Fruit fly (Drosophila melanogaster) whole organism, embryonic: Measurements from ENCODE around the gene UGP.
A peak's percentile ranks its signal among the peaks of the same experiment; 100 is the strongest.

Experiments
- B-H1 ChIP-seq: fragments of 200-800 bp; sonication (Bioruptor generic); IDR thresholded peaks from 3 replicates; pipeline ENCODE4 v1.3.6; 2022; ENCODE audit warnings: missing biosample characterization, missing genetic modification characterization
- Bdp1 ChIP-seq: fragments of 200-800 bp; sonication (Bioruptor generic); optimal IDR thresholded peaks from 3 replicates; lab custom pipeline; 2016; ENCODE audit warnings: missing biosample characterization, missing genetic modification characterization
- CG10543 ChIP-seq: fragments of 200-800 bp; sonication (Bioruptor generic); optimal IDR thresholded peaks from 3 replicates; lab custom pipeline; 2017; ENCODE audit warnings: missing biosample characterization, mild to moderate bottlenecking, missing genetic modification characterization, moderate library complexity
- CG12155 ChIP-seq: fragments of 200-800 bp; sonication (Bioruptor generic); optimal IDR thresholded peaks from 3 replicates; lab custom pipeline; 2016; ENCODE audit warnings: missing biosample characterization, missing genetic modification characterization
- CG12391 ChIP-seq: fragments of 200-800 bp; sonication (Bioruptor generic); optimal IDR thresholded peaks from 3 replicates; lab custom pipeline; 2018; ENCODE audit warnings: missing biosample characterization, mild to moderate bottlenecking, missing genetic modification characterization, moderate library complexity
- CG12744 ChIP-seq: fragments of 200-800 bp; sonication (Bioruptor generic); optimal IDR thresholded peaks from 2 replicates; lab custom pipeline; 2016; ENCODE audit warnings: missing biosample characterization, missing genetic modification characterization
- CG15601 ChIP-seq: fragments of 200-800 bp; sonication (Bioruptor generic); optimal IDR thresholded peaks from 3 replicates; lab custom pipeline; 2019; ENCODE audit warnings: missing biosample characterization, mild to moderate bottlenecking, missing genetic modification characterization, moderate library complexity
- CG17829 ChIP-seq: fragments of 200-800 bp; optimal IDR thresholded peaks from 2 replicates; lab custom pipeline; 2019; ENCODE audit warnings: missing biosample characterization, mild to moderate bottlenecking, missing genetic modification characterization, moderate library complexity
- CG33557 ChIP-seq: fragments of 200-800 bp; sonication (Bioruptor generic); optimal IDR thresholded peaks from 2 replicates; lab custom pipeline; 2019; ENCODE audit warnings: missing biosample characterization, mild to moderate bottlenecking, missing genetic modification characterization, moderate library complexity
- CG3407 ChIP-seq: fragments of 200-800 bp; sonication (Bioruptor generic); optimal IDR thresholded peaks from 2 replicates; lab custom pipeline; 2018; ENCODE audit warnings: missing biosample characterization, mild to moderate bottlenecking, missing genetic modification characterization
- CG4820 ChIP-seq: fragments of 200-800 bp; sonication (Bioruptor generic); optimal IDR thresholded peaks from 3 replicates; lab custom pipeline; 2016; ENCODE audit warnings: missing biosample characterization, missing genetic modification characterization
- CG5245 ChIP-seq: fragments of 200-800 bp; sonication (Bioruptor generic); optimal IDR thresholded peaks from 3 replicates; lab custom pipeline; 2016; ENCODE audit warnings: missing biosample characterization, missing genetic modification characterization
- CG6813 ChIP-seq: fragments of 200-800 bp; sonication (Bioruptor generic); optimal IDR thresholded peaks from 2 replicates; lab custom pipeline; 2017; ENCODE audit warnings: missing biosample characterization, missing genetic modification characterization, mild to moderate bottlenecking, moderate library complexity, missing genetic modification reagents
- CG7556 ChIP-seq: fragments of 200-800 bp; sonication (Bioruptor generic); optimal IDR thresholded peaks from 2 replicates; lab custom pipeline; 2017; ENCODE audit warnings: missing biosample characterization, mild to moderate bottlenecking, missing genetic modification characterization
- CG8290 ChIP-seq, 3 experiments: fragments of 200-800 bp; sonication (Bioruptor generic); optimal IDR thresholded peaks; 2 replicates each; lab custom pipeline; 2016 to 2019; ENCODE audit warnings: missing biosample characterization in 3 of 3, missing genetic modification characterization in 3 of 3, mild to moderate bottlenecking in 2 of 3, moderate library complexity in 1 of 3
- CG8944 ChIP-seq: fragments of 200-800 bp; sonication (Bioruptor generic); optimal IDR thresholded peaks from 3 replicates; lab custom pipeline; 2016; ENCODE audit warnings: missing biosample characterization, missing genetic modification characterization
- CG9817 ChIP-seq: fragments of 200-800 bp; sonication (Bioruptor generic); optimal IDR thresholded peaks from 2 replicates; lab custom pipeline; 2018; ENCODE audit warnings: missing biosample characterization, mild to moderate bottlenecking, missing genetic modification characterization, moderate library complexity
- CG9932 ChIP-seq: fragments of 200-800 bp; sonication (Bioruptor generic); IDR thresholded peaks from 2 replicates; pipeline ENCODE4 v1.3.6; 2022; ENCODE audit warnings: missing biosample characterization, missing genetic modification characterization
- Dfd ChIP-seq, 2 experiments: fragments of >200 bp; optimal IDR thresholded peaks; 2 replicates each; lab custom pipeline; 2017; ENCODE audit warnings: missing biosample characterization in 2 of 2, missing genetic modification characterization in 2 of 2
- Fer3 ChIP-seq: fragments of 200-800 bp; sonication (Bioruptor generic); optimal IDR thresholded peaks from 2 replicates; lab custom pipeline; 2018; ENCODE audit warnings: missing biosample characterization, mild to moderate bottlenecking, missing genetic modification characterization, moderate library complexity
- Gsc ChIP-seq: fragments of 200-800 bp; sonication (Bioruptor generic); IDR thresholded peaks from 2 replicates; pipeline ENCODE4 v1.3.6; 2022; ENCODE audit warnings: missing biosample characterization, missing genetic modification characterization
- Hand ChIP-seq: fragments of 200-800 bp; sonication (Bioruptor generic); optimal IDR thresholded peaks from 2 replicates; lab custom pipeline; 2017; ENCODE audit warnings: mild to moderate bottlenecking, missing biosample characterization, missing genetic modification reagents, missing genetic modification characterization
- Hr3 ChIP-seq: fragments of 200-800 bp; sonication (Bioruptor generic); optimal IDR thresholded peaks from 3 replicates; lab custom pipeline; 2016; ENCODE audit warnings: missing biosample characterization, missing genetic modification characterization
- Lim3 ChIP-seq: fragments of 200-800 bp; sonication (Bioruptor generic); IDR thresholded peaks from 2 replicates; pipeline ENCODE4 v1.3.6; 2022; ENCODE audit warnings: missing biosample characterization, missing genetic modification characterization
- MESR4 ChIP-seq: fragments of 200-800 bp; sonication (Bioruptor generic); optimal IDR thresholded peaks from 2 replicates; lab custom pipeline; 2018; ENCODE audit warnings: missing biosample characterization, mild to moderate bottlenecking, missing genetic modification characterization, moderate library complexity
- Mrtf ChIP-seq: fragments of 200-800 bp; sonication (Bioruptor generic); IDR thresholded peaks from 3 replicates; pipeline ENCODE4 v1.3.6; 2022; ENCODE audit warnings: missing biosample characterization, missing genetic modification characterization
- Nf-YB ChIP-seq: fragments of 200-800 bp; sonication (Bioruptor generic); optimal IDR thresholded peaks from 3 replicates; lab custom pipeline; 2019; ENCODE audit warnings: missing biosample characterization, mild to moderate bottlenecking, missing genetic modification characterization, moderate library complexity
- Oaz ChIP-seq: fragments of 200-800 bp; sonication (Bioruptor generic); IDR thresholded peaks from 2 replicates; pipeline ENCODE4 v1.3.6; 2022; ENCODE audit warnings: missing biosample characterization, missing genetic modification characterization
- ara ChIP-seq: fragments of 200-800 bp; sonication (Bioruptor generic); IDR thresholded peaks from 2 replicates; pipeline ENCODE4 v1.3.6; 2022; ENCODE audit warnings: missing biosample characterization, missing genetic modification characterization
- cad ChIP-seq: fragments of >200 bp; optimal IDR thresholded peaks from 2 replicates; lab custom pipeline; 2017; ENCODE audit warnings: missing biosample characterization, missing genetic modification characterization
- cas ChIP-seq: fragments of 200-800 bp; sonication (Bioruptor generic); IDR thresholded peaks from 2 replicates; pipeline ENCODE4 v1.3.6; 2022; ENCODE audit warnings: missing biosample characterization, missing genetic modification characterization
- cg ChIP-seq: fragments of 200-800 bp; sonication (Bioruptor generic); optimal IDR thresholded peaks from 3 replicates; lab custom pipeline; 2019; ENCODE audit warnings: missing biosample characterization, mild to moderate bottlenecking, missing genetic modification characterization, moderate library complexity
- corto ChIP-seq: fragments of 200-800 bp; sonication (Bioruptor generic); optimal IDR thresholded peaks from 2 replicates; lab custom pipeline; 2016; ENCODE audit warnings: missing biosample characterization, mild to moderate bottlenecking, missing genetic modification characterization, moderate library complexity
- dmrt11E ChIP-seq: fragments of 200-800 bp; sonication (Bioruptor generic); optimal IDR thresholded peaks from 3 replicates; lab custom pipeline; 2018; ENCODE audit warnings: missing biosample characterization, mild to moderate bottlenecking, missing genetic modification characterization, moderate library complexity
- dpn ChIP-seq, 2 experiments: fragments of 200-800 bp; sonication (Bioruptor generic); optimal IDR thresholded peaks; 3 replicates each; lab custom pipeline; 2016; ENCODE audit warnings: missing biosample characterization in 2 of 2, missing genetic modification characterization in 2 of 2
- en ChIP-seq: fragments of 200-800 bp; sonication (Bioruptor generic); optimal IDR thresholded peaks from 2 replicates; lab custom pipeline; 2016; ENCODE audit warnings: missing biosample characterization, missing genetic modification characterization
- gem ChIP-seq: fragments of 200-800 bp; sonication (Bioruptor generic); optimal IDR thresholded peaks from 2 replicates; lab custom pipeline; 2019; ENCODE audit warnings: missing biosample characterization, mild to moderate bottlenecking, missing genetic modification characterization, moderate library complexity
- gfzf ChIP-seq: fragments of 200-800 bp; sonication (Bioruptor generic); optimal IDR thresholded peaks from 2 replicates; lab custom pipeline; 2016; ENCODE audit warnings: missing biosample characterization, mild to moderate bottlenecking, missing genetic modification characterization, moderate library complexity
- gro ChIP-seq: fragments of 200-800 bp; sonication (Bioruptor generic); optimal IDR thresholded peaks from 2 replicates; lab custom pipeline; 2016; ENCODE audit warnings: missing biosample characterization, missing genetic modification characterization
- lola ChIP-seq, 3 experiments: fragments of >200 bp in 2 of 3; fragments of 200-800 bp in 1 of 3; sonication (Bioruptor generic) in 1 of 3; optimal IDR thresholded peaks; 2 replicates each; lab custom pipeline; 2017 to 2019; ENCODE audit warnings: missing biosample characterization in 3 of 3, missing genetic modification characterization in 3 of 3, mild to moderate bottlenecking in 1 of 3, moderate library complexity in 1 of 3
- rib ChIP-seq: fragments of 200-800 bp; sonication (Bioruptor generic); IDR thresholded peaks from 2 replicates; pipeline ENCODE4 v1.3.6; 2022; ENCODE audit warnings: missing biosample characterization, missing genetic modification characterization
- sens ChIP-seq: fragments of 200-800 bp; sonication (Bioruptor generic); peaks from one replicate; lab custom pipeline; 2016; ENCODE audit warnings: missing biosample characterization, missing genetic modification characterization
- sna ChIP-seq: fragments of 200-800 bp; sonication (Bioruptor generic); IDR thresholded peaks from 2 replicates; pipeline ENCODE4 v1.3.6; 2022; ENCODE audit warnings: missing biosample characterization, missing genetic modification characterization; ENCODE audit not compliant: partially characterized antibody
- sqz ChIP-seq: fragments of 200-800 bp; sonication (Bioruptor generic); optimal IDR thresholded peaks from 3 replicates; lab custom pipeline; 2018; ENCODE audit warnings: missing biosample characterization, mild to moderate bottlenecking, missing genetic modification characterization
- trem ChIP-seq: fragments of 200-800 bp; optimal IDR thresholded peaks from 3 replicates; lab custom pipeline; 2019; ENCODE audit warnings: missing biosample characterization, mild to moderate bottlenecking, missing genetic modification characterization, moderate library complexity
- tx ChIP-seq: fragments of 200-800 bp; sonication (Bioruptor generic); optimal IDR thresholded peaks from 2 replicates; lab custom pipeline; 2016; ENCODE audit warnings: missing biosample characterization, missing genetic modification characterization
- unc-4 ChIP-seq: fragments of 200-800 bp; sonication (Bioruptor generic); IDR thresholded peaks from 2 replicates; pipeline ENCODE4 v1.3.6; 2022; ENCODE audit warnings: missing biosample characterization, missing genetic modification characterization; ENCODE audit not compliant: partially characterized antibody
- vfl ChIP-seq: fragments of 200-800 bp; sonication (Bioruptor generic); optimal IDR thresholded peaks from 2 replicates; lab custom pipeline; 2016; ENCODE audit warnings: missing biosample characterization, missing genetic modification characterization
- zen2 ChIP-seq: fragments of 200-800 bp; sonication (Bioruptor generic); IDR thresholded peaks from 3 replicates; pipeline ENCODE4 v1.3.6; 2022; ENCODE audit warnings: missing biosample characterization, missing genetic modification characterization; ENCODE audit not compliant: partially characterized antibody
- zfh2 ChIP-seq: fragments of 200-800 bp; sonication (Bioruptor generic); optimal IDR thresholded peaks from 2 replicates; lab custom pipeline; 2016; ENCODE audit warnings: missing biosample characterization, missing genetic modification characterization

Gene UGP

DNA sequence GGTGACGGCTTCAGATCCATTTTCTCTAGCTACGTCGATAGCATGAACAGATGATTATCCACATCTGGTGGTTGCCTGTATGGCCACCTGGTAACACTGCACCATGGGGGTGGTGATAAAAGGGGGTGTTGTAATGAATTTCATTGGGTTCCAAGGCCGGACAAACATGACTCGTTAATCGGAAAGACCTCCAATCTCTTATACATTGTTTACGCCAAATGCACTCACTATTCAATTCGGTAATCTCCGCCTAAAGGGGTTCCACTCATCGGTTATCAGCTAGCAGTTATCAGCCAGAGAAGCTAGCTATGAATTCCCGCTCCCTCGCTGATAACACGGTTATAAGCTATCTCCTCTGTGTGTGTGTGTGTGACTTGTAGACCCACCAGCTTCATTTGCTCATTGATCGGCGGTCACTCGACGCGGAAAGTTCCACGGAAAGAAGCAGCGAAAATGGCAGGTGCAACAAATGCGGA lies 1.5 kb upstream of the UGP start, which contains the start of gene Pdxk (continued):
- no peak for TF ChIP-seq CG33557
- no peak for TF ChIP-seq Hr3 (GFP tag; lab: Kevin White, UChicago)
- no peak for TF ChIP-seq CG7556 (GFP tag; lab: Kevin White, UChicago)
- no peak for TF ChIP-seq zfh2 (GFP tag; lab: Kevin White, UChicago)
- TF ChIP-seq Dfd (GFP tag; optimal IDR thresholded peaks at IDR 0.05; lab: Kevin White, UChicago): no peak
- peak; percentile 74 for TF ChIP-seq cg (GFP tag; lab: Kevin White, UChicago)
- TF ChIP-seq Oaz (GFP tag; lab: Robert Waterston, UW): no peak
- TF ChIP-seq Bdp1 (GFP tag; lab: Kevin White, UChicago): no peak
- TF ChIP-seq Nf-YB (GFP tag; lab: Kevin White, UChicago): peak; percentile 47
- TF ChIP-seq CG5245 (GFP tag; lab: Kevin White, UChicago): no peak
- TF ChIP-seq en (GFP tag; lab: Kevin White, UChicago): no peak
- no peak for TF ChIP-seq CG3407 (GFP tag; lab: Kevin White, UChicago)
- no peak for TF ChIP-seq CG6813
- TF ChIP-seq vfl: no peak
- no peak for TF ChIP-seq tx (GFP tag; lab: Kevin White, UChicago)
- no peak for TF ChIP-seq CG9932 (GFP tag; lab: Robert Waterston, UW)
- peak; percentile 31 for TF ChIP-seq CG12391 (tag; lab: Kevin White, UChicago)
- TF ChIP-seq dmrt11E (tag; lab: Kevin White, UChicago): no peak
- TF ChIP-seq cad: no peak
- no peak for TF ChIP-seq Lim3 (GFP tag; lab: Robert Waterston, UW)
- peak; percentile 58 for TF ChIP-seq sens (GFP tag; lab: Kevin White, UChicago)
- TF ChIP-seq B-H1 (GFP tag; lab: Robert Waterston, UW): no peak
- TF ChIP-seq zen2 (GFP tag; lab: Robert Waterston, UW): no peak
- TF ChIP-seq corto (GFP tag; lab: Kevin White, UChicago): no peak
- TF ChIP-seq CG8944 (GFP tag; lab: Kevin White, UChicago): no peak
- TF ChIP-seq unc-4 (GFP tag; lab: Robert Waterston, UW): no peak
- TF ChIP-seq CG15601 (tag; lab: Kevin White, UChicago): no peak
- peak; percentile 53 for TF ChIP-seq MESR4 (GFP tag; lab: Kevin White, UChicago)
- TF ChIP-seq Hand: no peak
- TF ChIP-seq lola (GFP tag; optimal IDR thresholded peaks at IDR 0.05; lab: Kevin White, UChicago): no peak
- TF ChIP-seq sqz (GFP tag; lab: Kevin White, UChicago): no peak
- TF ChIP-seq ara: no peak
- no peak for TF ChIP-seq gem (tag; lab: Kevin White, UChicago)
- no peak for TF ChIP-seq CG12744
- TF ChIP-seq CG10543: peak; percentile 94
- peak; percentile 0 for TF ChIP-seq gro (GFP tag; lab: Kevin White, UChicago)
- no peak for TF ChIP-seq CG17829 (tag; lab: Kevin White, UChicago)
- TF ChIP-seq Fer3 (tag; lab: Kevin White, UChicago): peak; percentile 22
- no peak for TF ChIP-seq cas (GFP tag; lab: Robert Waterston, UW)
- TF ChIP-seq CG12155 (GFP tag; lab: Kevin White, UChicago): no peak
- no peak for TF ChIP-seq trem (tag; lab: Kevin White, UChicago)
- no peak for TF ChIP-seq Mrtf (GFP tag; lab: Robert Waterston, UW)
- 0 out of 2 replicates have a peak, but pooled peaks have one; percentile 34 for TF ChIP-seq sna (GFP tag; lab: Robert Waterston, UW)
- no peak for TF ChIP-seq CG9817
- no peak for TF ChIP-seq rib (GFP tag; lab: Robert Waterston, UW)
- TF ChIP-seq dpn (GFP tag; optimal IDR thresholded peaks at IDR 0.05; lab: Kevin White, UChicago): no peak
- TF ChIP-seq Gsc (GFP tag; lab: Robert Waterston, UW): no peak
- no peak for TF ChIP-seq CG4820 (GFP tag; lab: Kevin White, UChicago)
- peak; percentile 63 for TF ChIP-seq gfzf
- no peak for TF ChIP-seq CG8290 (GFP tag; optimal IDR thresholded peaks at IDR 0.05; lab: Kevin White, UChicago)
- TF ChIP-seq CG8290 (tag; optimal IDR thresholded peaks at IDR 0.05; lab: Kevin White, UChicago): peak in 1 of 2 experiments; percentile 67
